Worm (Caenorhabditis elegans) whole organism, L2 larva: ENCODE data around the gene srd-65.

ENCODE experiments used
- ZK546.5 ChIP-seq: sonication (generic microtip); optimal IDR thresholded peaks from 2 replicates; lab custom pipeline; 2017; ENCODE audit warnings: missing biosample characterization, missing genetic modification characterization
- aly-2 ChIP-seq: fragments of 150-350 bp; optimal IDR thresholded peaks from 2 replicates; lab custom pipeline; 2014; ENCODE audit warnings: missing biosample characterization, missing genetic modification characterization
- blmp-1 ChIP-seq: sonication (generic microtip); optimal IDR thresholded peaks from 2 replicates; lab custom pipeline; 2017; ENCODE audit warnings: missing genetic modification characterization, mild to moderate bottlenecking, missing compliant biosample characterization, antibody characterized with exemption, moderate library complexity; ENCODE audit not compliant: insufficient read depth
- elt-1 ChIP-seq: fragments of 150-350 bp; optimal IDR thresholded peaks from 2 replicates; lab custom pipeline; 2014; ENCODE audit warnings: missing biosample characterization, missing genetic modification characterization
- lin-39 ChIP-seq: fragments of 150-350 bp; optimal IDR thresholded peaks from 2 replicates; lab custom pipeline; 2014; ENCODE audit warnings: missing biosample characterization, missing genetic modification reagents, missing genetic modification characterization
- lsy-2 ChIP-seq, 2 experiments: fragments of 150-350 bp in 1 of 2; sonication (generic microtip) in 1 of 2; optimal IDR thresholded peaks; 2 replicates each; lab custom pipeline; 2014 to 2017; ENCODE audit warnings: missing biosample characterization in 2 of 2, missing genetic modification characterization in 2 of 2
- nhr-23 ChIP-seq: fragments of 150-350 bp; optimal IDR thresholded peaks from 2 replicates; lab custom pipeline; 2014; ENCODE audit warnings: missing biosample characterization, missing genetic modification reagents, missing genetic modification characterization
- snpc-4 ChIP-seq: fragments of 150-350 bp; optimal IDR thresholded peaks from 2 replicates; lab custom pipeline; 2014; ENCODE audit warnings: missing biosample characterization, missing genetic modification characterization
- ztf-11 ChIP-seq: sonication (generic microtip); optimal IDR thresholded peaks from 2 replicates; lab custom pipeline; 2017; ENCODE audit warnings: missing biosample characterization, missing genetic modification characterization

- TF ChIP-seq nhr-23 (tag; lab: Kevin White, UChicago), result no peak
- TF ChIP-seq lsy-2 (tag; optimal IDR thresholded peaks at IDR 0.05; lab: Kevin White, UChicago), result no peak
- no peak for TF ChIP-seq aly-2 (tag; lab: Kevin White, UChicago)
- no peak for TF ChIP-seq blmp-1 (tag; lab: Kevin White, UChicago)
- TF ChIP-seq snpc-4 (tag; lab: Kevin White, UChicago), result no peak
- TF ChIP-seq lin-39 (tag; lab: Kevin White, UChicago), result no peak
- TF ChIP-seq ZK546.5, result no peak
- no peak for TF ChIP-seq elt-1 (tag; lab: Kevin White, UChicago)
- no peak for TF ChIP-seq ztf-11
Observed at ce11 chrIII:2205155-2205554, 18.7 kb downstream of the srd-65 start.
